Worm (Caenorhabditis elegans) whole organism, young adult: Measurements from ENCODE around the gene cysl-4.

Experiments used
- ama-1 ChIP-seq, 3 experiments: fragments of 150-350 bp in 1 of 3; sonication (generic microtip) in 2 of 3; optimal IDR thresholded peaks; 2 replicates each; lab custom pipeline; 2014 to 2018; ENCODE audit warnings: missing biosample characterization in 2 of 3, missing genetic modification characterization in 2 of 3, missing genetic modification reagents in 2 of 3
- aptf-2 ChIP-seq: fragments of 200-800 bp; sonication (Bioruptor generic); conservative IDR thresholded peaks from 2 replicates; pipeline ENCODE4 v1.3.6; 2022; ENCODE audit warnings: missing genetic modification reagents, missing genetic modification characterization, missing compliant biosample characterization
- atf-7 ChIP-seq: sonication (generic microtip); optimal IDR thresholded peaks from 2 replicates; lab custom pipeline; 2017; ENCODE audit warnings: mild to moderate bottlenecking, missing genetic modification characterization, missing compliant biosample characterization
- dpl-1 ChIP-seq: fragments of 150-350 bp; optimal IDR thresholded peaks from 2 replicates; lab custom pipeline; 2014; ENCODE audit warnings: missing biosample characterization, missing genetic modification reagents, missing genetic modification characterization
- ztf-6 ChIP-seq: fragments of 200-800 bp; sonication (Bioruptor generic); IDR thresholded peaks from 2 replicates; pipeline ENCODE4 v1.3.6; 2022; ENCODE audit warnings: missing genetic modification reagents, missing genetic modification characterization, missing compliant biosample characterization

DNA sequence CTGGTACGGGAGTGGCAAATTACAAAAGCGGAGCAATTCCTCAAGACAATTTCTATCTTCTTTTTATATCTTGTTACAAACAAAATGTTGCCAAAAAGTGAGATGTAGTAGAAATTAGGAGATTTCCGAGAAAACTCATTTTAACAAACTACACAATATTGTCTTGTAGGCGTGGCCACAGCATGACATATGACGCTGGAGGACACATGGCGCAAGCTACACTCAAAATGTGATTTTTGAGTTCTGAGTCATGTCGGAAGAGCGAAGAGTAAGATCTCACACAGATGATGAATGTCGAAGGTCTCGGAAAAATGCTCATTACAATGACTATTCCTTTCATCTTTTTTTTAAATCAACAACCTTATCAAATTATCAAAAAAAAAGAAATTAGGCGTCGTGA lies 43.3 kb upstream of the cysl-4 start, which contains the start of gene Y40B10B.1:
- TF ChIP-seq atf-7 (tag; lab: Kevin White, UChicago) (no peak), ama-1 (optimal IDR thresholded peaks at IDR 0.05; lab: Kevin White, UChicago) (no peak), ama-1 (GFP tag; optimal IDR thresholded peaks at IDR 0.05; lab: Kevin White, UChicago) (no peak), ztf-6 (GFP tag; lab: Robert Waterston, UW) (no peak), dpl-1 (GFP tag; lab: Kevin White, UChicago) (no peak), aptf-2 (GFP tag; lab: Robert Waterston, UW) (no peak)
